Worm (Caenorhabditis elegans) whole organism, L2 larva: ENCODE data around the gene fbxb-108.
A peak's percentile ranks its signal among the peaks of the same experiment; 100 is the strongest.

ENCODE experiments used
- C34F6.9 ChIP-seq: fragments of 150-350 bp; optimal IDR thresholded peaks from 2 replicates; lab custom pipeline; 2014; ENCODE audit warnings: missing biosample characterization, missing genetic modification characterization
- F13H6.1 ChIP-seq: sonication (generic microtip); optimal IDR thresholded peaks from 2 replicates; lab custom pipeline; 2016; ENCODE audit warnings: missing genetic modification characterization, missing compliant biosample characterization
- Y55F3AM.14 ChIP-seq: fragments of 200-800 bp; sonication (Bioruptor generic); optimal IDR thresholded peaks from 2 replicates; lab custom pipeline; 2018; ENCODE audit warnings: mild to moderate bottlenecking, missing genetic modification characterization, missing compliant biosample characterization
- aly-2 ChIP-seq: fragments of 150-350 bp; optimal IDR thresholded peaks from 2 replicates; lab custom pipeline; 2014; ENCODE audit warnings: missing biosample characterization, missing genetic modification characterization
- blmp-1 ChIP-seq: sonication (generic microtip); optimal IDR thresholded peaks from 2 replicates; lab custom pipeline; 2017; ENCODE audit warnings: missing genetic modification characterization, mild to moderate bottlenecking, missing compliant biosample characterization, antibody characterized with exemption, moderate library complexity; ENCODE audit not compliant: insufficient read depth
- ceh-16 ChIP-seq: fragments of 150-350 bp; optimal IDR thresholded peaks from 2 replicates; lab custom pipeline; 2014; ENCODE audit warnings: missing biosample characterization, missing genetic modification characterization
- dmd-4 ChIP-seq: sonication (generic microtip); optimal IDR thresholded peaks from 2 replicates; lab custom pipeline; 2017; ENCODE audit warnings: missing biosample characterization, missing genetic modification characterization
- egl-27 ChIP-seq: sonication (generic microtip); optimal IDR thresholded peaks from 3 replicates; lab custom pipeline; 2017; ENCODE audit warnings: missing biosample characterization, missing genetic modification reagents, missing genetic modification characterization
- elt-1 ChIP-seq: fragments of 150-350 bp; optimal IDR thresholded peaks from 2 replicates; lab custom pipeline; 2014; ENCODE audit warnings: missing biosample characterization, missing genetic modification characterization
- lin-11 ChIP-seq: fragments of 150-350 bp; sonication (generic microtip); optimal IDR thresholded peaks from 2 replicates; lab custom pipeline; 2014; ENCODE audit warnings: missing biosample characterization, missing genetic modification characterization, inconsistent platforms, mixed read lengths
- lin-13 ChIP-seq: fragments of 150-350 bp; optimal IDR thresholded peaks from 2 replicates; lab custom pipeline; 2014; ENCODE audit warnings: missing biosample characterization, missing genetic modification reagents, missing genetic modification characterization
- lin-39 ChIP-seq: fragments of 150-350 bp; optimal IDR thresholded peaks from 2 replicates; lab custom pipeline; 2014; ENCODE audit warnings: missing biosample characterization, missing genetic modification reagents, missing genetic modification characterization
- nhr-11 ChIP-seq: fragments of 150-350 bp; optimal IDR thresholded peaks from 2 replicates; lab custom pipeline; 2014; ENCODE audit warnings: missing biosample characterization, missing genetic modification characterization
- nhr-129 ChIP-seq: fragments of 150-350 bp; optimal IDR thresholded peaks from 2 replicates; lab custom pipeline; 2014; ENCODE audit warnings: missing biosample characterization, missing genetic modification characterization
- nhr-237 ChIP-seq: fragments of 150-350 bp; optimal IDR thresholded peaks from 2 replicates; lab custom pipeline; 2014; ENCODE audit warnings: missing biosample characterization, missing genetic modification characterization
- nhr-25 ChIP-seq: fragments of 150-350 bp; sonication (generic microtip); optimal IDR thresholded peaks from 3 replicates; lab custom pipeline; 2014; ENCODE audit warnings: missing biosample characterization, missing genetic modification characterization
- nhr-6 ChIP-seq: fragments of 150-350 bp; optimal IDR thresholded peaks from 2 replicates; lab custom pipeline; 2014; ENCODE audit warnings: missing biosample characterization, missing genetic modification characterization
- nhr-77 ChIP-seq: fragments of 150-350 bp; optimal IDR thresholded peaks from 2 replicates; lab custom pipeline; 2014; ENCODE audit warnings: missing biosample characterization, missing genetic modification characterization
- sem-4 ChIP-seq: fragments of 150-350 bp; optimal IDR thresholded peaks from 2 replicates; lab custom pipeline; 2014; ENCODE audit warnings: missing biosample characterization, missing genetic modification reagents, missing genetic modification characterization
- sma-3 ChIP-seq: sonication (generic microtip); optimal IDR thresholded peaks from 2 replicates; lab custom pipeline; 2016; ENCODE audit warnings: missing genetic modification reagents, missing genetic modification characterization, missing compliant biosample characterization
- unc-39 ChIP-seq: fragments of 150-350 bp; optimal IDR thresholded peaks from 2 replicates; lab custom pipeline; 2014; ENCODE audit warnings: missing biosample characterization, missing genetic modification characterization
- unc-62 ChIP-seq: fragments of 150-350 bp; optimal IDR thresholded peaks from 2 replicates; lab custom pipeline; 2014; ENCODE audit warnings: missing biosample characterization, missing genetic modification reagents, missing genetic modification characterization
- zag-1 ChIP-seq: fragments of 150-350 bp; optimal IDR thresholded peaks from 2 replicates; lab custom pipeline; 2014; ENCODE audit warnings: missing biosample characterization, missing genetic modification characterization
- ztf-11 ChIP-seq: sonication (generic microtip); optimal IDR thresholded peaks from 2 replicates; lab custom pipeline; 2017; ENCODE audit warnings: missing biosample characterization, missing genetic modification characterization
- ztf-4 ChIP-seq: fragments of 150-350 bp; optimal IDR thresholded peaks from 2 replicates; lab custom pipeline; 2014; ENCODE audit warnings: missing biosample characterization, missing genetic modification characterization

Gene fbxb-108

ce11 chrII:2804949-2805348, 40.2 kb downstream of the fbxb-108 start:
- no peak for TF ChIP-seq lin-13 (GFP tag; lab: Kevin White, UChicago)
- TF ChIP-seq nhr-129 (tag; lab: Kevin White, UChicago) = peak; percentile 21
- TF ChIP-seq aly-2 (tag; lab: Kevin White, UChicago) = no peak
- TF ChIP-seq nhr-6 (tag; lab: Kevin White, UChicago) = no peak
- no peak for TF ChIP-seq lin-11
- TF ChIP-seq ceh-16 (tag; lab: Kevin White, UChicago) = no peak
- no peak for TF ChIP-seq nhr-77 (tag; lab: Kevin White, UChicago)
- TF ChIP-seq unc-62 = no peak
- no peak for TF ChIP-seq sma-3 (GFP tag; lab: Kevin White, UChicago)
- no peak for TF ChIP-seq egl-27 (tag; lab: Kevin White, UChicago)
- TF ChIP-seq ztf-4 (tag; lab: Kevin White, UChicago) = no peak
- TF ChIP-seq nhr-25 (tag; lab: Kevin White, UChicago) = peak; percentile 56
- no peak for TF ChIP-seq zag-1 (tag; lab: Kevin White, UChicago)
- TF ChIP-seq dmd-4 (tag; lab: Kevin White, UChicago) = no peak
- no peak for TF ChIP-seq nhr-237

ce11 chrII:2805566-2805965, 40.8 kb downstream of the fbxb-108 start:
- TF ChIP-seq elt-1 (tag; lab: Kevin White, UChicago) (no peak), aly-2 (tag; lab: Kevin White, UChicago) (no peak), blmp-1 (tag; lab: Kevin White, UChicago) (no peak), unc-39 (tag; lab: Kevin White, UChicago) (no peak), ztf-11 (no peak), zag-1 (tag; lab: Kevin White, UChicago) (no peak), nhr-11 (tag; lab: Kevin White, UChicago) (no peak), Y55F3AM.14 (GFP tag; lab: Kevin White, UChicago) (no peak), ztf-4 (tag; lab: Kevin White, UChicago) (no peak), nhr-237 (no peak), C34F6.9 (tag; lab: Kevin White, UChicago) (no peak), sem-4 (tag; lab: Kevin White, UChicago) (no peak)

- no peak for TF ChIP-seq aly-2 (tag; lab: Kevin White, UChicago)
- TF ChIP-seq F13H6.1 (tag; lab: Kevin White, UChicago) = peak; percentile 0
These were observed 43.0 kb downstream of the fbxb-108 start, which contains the start of gene K12H6.12 for ce11 chrII:2807674-2808206. K12H6.12 (plus strand) TSS chrII:2808156.

- TF ChIP-seq lin-13 (GFP tag; lab: Kevin White, UChicago) = no peak
- TF ChIP-seq sma-3 (GFP tag; lab: Kevin White, UChicago) = no peak
These were observed 50.3 kb downstream of the fbxb-108 start for ce11 chrII:2815017-2815416.

- TF ChIP-seq ztf-11 (no peak), lin-39 (tag; lab: Kevin White, UChicago) (no peak), sma-3 (GFP tag; lab: Kevin White, UChicago) (no peak), lin-11 (no peak), unc-39 (tag; lab: Kevin White, UChicago) (no peak)
These were observed 50.7 kb downstream of the fbxb-108 start, which contains the start of gene K12H6.2 for ce11 chrII:2815444-2815843. K12H6.2 (minus strand) TSS chrII:2815544.
